Fruit fly (Drosophila melanogaster): Measurements from ENCODE around the gene emc.

Gene emc

DNA sequence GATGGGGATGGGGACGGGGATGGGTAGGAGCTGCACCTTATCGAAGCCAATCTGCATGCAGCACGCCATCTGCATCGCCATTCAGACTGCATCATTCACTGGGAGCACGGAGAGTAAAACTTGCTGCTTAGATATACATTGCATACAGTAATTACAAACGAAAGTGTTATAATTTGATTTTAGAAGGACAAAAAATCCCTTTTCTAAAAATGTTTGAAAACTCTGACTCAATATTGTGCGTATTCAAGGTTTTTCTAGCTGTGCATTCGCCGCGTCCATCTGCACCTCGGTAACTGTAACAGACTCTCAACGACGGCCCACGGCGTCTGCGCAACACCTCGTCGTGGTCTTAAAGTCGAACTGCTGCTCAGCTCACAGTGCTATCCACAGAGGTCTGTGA, 38.4 kb downstream of the emc start (continued):
- TF ChIP-seq pb (GFP tag; optimal IDR thresholded peaks at IDR 0.05), result no peak

DNA sequence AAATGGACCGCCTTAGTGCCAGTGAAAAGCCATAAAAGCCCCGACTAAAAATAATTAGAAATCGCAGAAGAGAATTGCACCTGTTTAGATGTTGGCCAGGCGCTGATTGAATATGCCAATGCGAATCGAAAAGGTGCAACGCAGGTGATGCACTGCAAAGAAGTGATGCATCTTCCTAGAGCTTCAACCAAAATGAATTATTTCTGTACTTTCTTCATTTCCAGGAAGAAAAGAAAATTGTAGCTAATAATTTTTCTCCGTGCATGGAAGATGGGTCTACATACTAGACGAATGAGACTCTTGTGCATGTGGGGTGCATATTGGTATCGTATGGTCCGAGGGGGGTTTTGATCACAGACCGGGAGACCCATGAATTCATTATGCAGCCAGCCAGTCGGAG, 39.8 kb downstream of the emc start:
- TF ChIP-seq sens (GFP tag), result peak; percentile 41
- no peak for TF ChIP-seq dysf (GFP tag; IDR thresholded peaks at IDR 0.05)
- TF ChIP-seq twi (tag; optimal IDR thresholded peaks at IDR 0.05), result peak; percentile 11

DNA sequence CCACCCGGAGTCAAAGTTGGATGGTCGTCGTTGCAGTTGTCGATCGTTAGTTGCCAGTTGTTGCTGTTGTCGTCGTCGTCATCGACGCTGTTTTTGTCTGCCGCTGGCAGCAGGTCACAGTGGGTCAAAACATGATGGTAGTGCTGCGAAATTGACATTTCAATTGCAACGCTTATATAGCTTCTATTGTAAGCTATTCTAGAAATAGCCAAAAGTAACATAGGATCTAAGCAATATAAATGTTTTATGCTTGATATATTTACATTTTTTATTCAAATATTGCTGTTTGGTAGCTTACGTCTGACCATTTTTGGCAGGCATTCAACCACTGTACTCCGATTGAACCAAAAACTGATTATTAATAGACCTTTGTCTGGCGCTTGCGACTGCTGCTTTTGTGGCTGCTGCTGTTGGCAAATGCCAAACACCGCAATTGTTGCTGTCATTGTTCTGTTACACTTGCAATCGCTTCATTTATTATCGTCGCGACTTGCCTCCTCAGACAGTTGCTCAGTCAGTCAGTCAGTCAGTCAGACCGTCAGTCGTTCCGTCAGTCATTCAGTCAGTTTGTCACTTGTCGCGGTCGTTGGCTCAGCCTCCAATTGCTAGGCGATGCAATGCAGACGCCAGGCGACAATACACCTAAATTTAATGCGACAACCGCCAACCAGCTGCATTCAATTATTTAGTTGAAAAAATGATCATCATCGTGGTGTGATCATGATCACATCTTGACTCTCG, 42.2 kb downstream of the emc start:
- TF ChIP-seq CG14667 (GFP tag; IDR thresholded peaks at IDR 0.05), result no peak
- no peak for TF ChIP-seq Gsc (GFP tag; IDR thresholded peaks at IDR 0.05)
- peak; percentile 52 for TF ChIP-seq lab (GFP tag; optimal IDR thresholded peaks at IDR 0.05)
- no peak for TF ChIP-seq ro (GFP tag; IDR thresholded peaks at IDR 0.05)
- no peak for TF ChIP-seq CG17612 (GFP tag; IDR thresholded peaks at IDR 0.05)
- no peak for TF ChIP-seq aop (GFP tag; IDR thresholded peaks at IDR 0.05)
- no peak for TF ChIP-seq crol (GFP tag; IDR thresholded peaks at IDR 0.05)
- TF ChIP-seq trem (tag; optimal IDR thresholded peaks at IDR 0.05), result peak; percentile 60
- peak; percentile 13; the same call in 1 of the 2 replicates for TF ChIP-seq Atf6 (GFP tag; IDR thresholded peaks at IDR 0.05)
- no peak for TF ChIP-seq fu2 (GFP tag; optimal IDR thresholded peaks at IDR 0.05)
- TF ChIP-seq CG8765 (GFP tag; IDR thresholded peaks at IDR 0.05), result no peak
- no peak for TF ChIP-seq CG31388 (GFP tag; optimal IDR thresholded peaks at IDR 0.05)
- peak; percentile 40 for TF ChIP-seq lilli (GFP tag; optimal IDR thresholded peaks at IDR 0.05)
- no peak for TF ChIP-seq CG12155 (GFP tag; optimal IDR thresholded peaks at IDR 0.05)
- no peak for TF ChIP-seq jigr1 (GFP tag; IDR thresholded peaks at IDR 0.05)
- TF ChIP-seq Dip3 (GFP tag; optimal IDR thresholded peaks at IDR 0.05), result no peak
- peak; percentile 30 for TF ChIP-seq fd3F (GFP tag; optimal IDR thresholded peaks at IDR 0.05)
- no peak for TF ChIP-seq tx (GFP tag; optimal IDR thresholded peaks at IDR 0.05)
- peak; percentile 29 for TF ChIP-seq Nf-YC (tag; optimal IDR thresholded peaks at IDR 0.05)
- TF ChIP-seq CG17829 (tag; optimal IDR thresholded peaks at IDR 0.05), result peak; percentile 70
- no peak for TF ChIP-seq Dip2 (GFP tag; IDR thresholded peaks at IDR 0.05)
- no peak for TF ChIP-seq pzg (GFP tag; optimal IDR thresholded peaks at IDR 0.05)
- no peak for TF ChIP-seq CG18764 (GFP tag; optimal IDR thresholded peaks at IDR 0.05)
- TF ChIP-seq CG32772 (GFP tag; IDR thresholded peaks at IDR 0.05), result no peak
- TF ChIP-seq CG17361 (GFP tag; IDR thresholded peaks at IDR 0.05), result peak; percentile 80
- TF ChIP-seq kah (GFP tag; optimal IDR thresholded peaks at IDR 0.05), result peak; percentile 26
- peak; percentile 29 for TF ChIP-seq cwo (GFP tag; optimal IDR thresholded peaks at IDR 0.05)
- no peak for TF ChIP-seq insv (GFP tag; optimal IDR thresholded peaks at IDR 0.05)
- TF ChIP-seq CG7987 (GFP tag; optimal IDR thresholded peaks at IDR 0.05), result no peak
- TF ChIP-seq Six4 (GFP tag; optimal IDR thresholded peaks at IDR 0.05), result peak; percentile 21
- TF ChIP-seq Asciz (GFP tag; optimal IDR thresholded peaks at IDR 0.05), result peak; percentile 61
- no peak for TF ChIP-seq CG9876 (GFP tag; optimal IDR thresholded peaks at IDR 0.05)
- peak; percentile 53; the same call in 1 of the 3 replicates for TF ChIP-seq CG16813 (GFP tag; IDR thresholded peaks at IDR 0.05; ENCODE audit: partially characterized antibody)
- no peak for TF ChIP-seq al (GFP tag; IDR thresholded peaks at IDR 0.05)
- TF ChIP-seq Lhr (GFP tag; optimal IDR thresholded peaks at IDR 0.05), result no peak
- peak; percentile 36; the same call in 1 of the 2 replicates for TF ChIP-seq CG3847 (GFP tag; IDR thresholded peaks at IDR 0.05)
- TF ChIP-seq CG13624 (GFP tag; optimal IDR thresholded peaks at IDR 0.05), result no peak
- 0 out of 2 replicates have a peak, but pooled peaks have one; percentile 19 for TF ChIP-seq CG6272 (GFP tag; IDR thresholded peaks at IDR 0.05)
- TF ChIP-seq Hr51 (GFP tag; optimal IDR thresholded peaks at IDR 0.05), result peak in 1 of 2 experiments; percentile 81
- TF ChIP-seq chif (GFP tag; optimal IDR thresholded peaks at IDR 0.05), result peak; percentile 30 to 33
- peak; percentile 31 for TF ChIP-seq bab2 (GFP tag; optimal IDR thresholded peaks at IDR 0.05)
- TF ChIP-seq CG11398 (GFP tag; optimal IDR thresholded peaks at IDR 0.05), result no peak
- peak; percentile 51 for TF ChIP-seq Fer1 (GFP tag; optimal IDR thresholded peaks at IDR 0.05)
